Fruit fly (Drosophila melanogaster): Measurements from ENCODE around the gene CG7276.

The CG7276 gene

dm6 chr3L:15533402-15534129, 35.6 kb downstream of the CG7276 start (continued):
- TF ChIP-seq pdm3 (GFP tag; optimal IDR thresholded peaks at IDR 0.05) (peak; percentile 78), spab (GFP tag; optimal IDR thresholded peaks at IDR 0.05) (peak; percentile 55), Sox102F (GFP tag; optimal IDR thresholded peaks at IDR 0.05) (peak; percentile 80), CG10631 (GFP tag; optimal IDR thresholded peaks at IDR 0.05) (peak; percentile 79), CG6276 (GFP tag; optimal IDR thresholded peaks at IDR 0.05) (peak; percentile 59), Eip93F (GFP tag; optimal IDR thresholded peaks at IDR 0.05) (no peak), CG8632 (GFP tag; optimal IDR thresholded peaks at IDR 0.05) (peak; percentile 31), eg (GFP tag; IDR thresholded peaks at IDR 0.05) (peak; percentile 39; the same call in 2 of the 3 replicates), achi (GFP tag; optimal IDR thresholded peaks at IDR 0.05) (peak; percentile 71), Hr4 (GFP tag; optimal IDR thresholded peaks at IDR 0.05) (peak; percentile 72), dsx (GFP tag; optimal IDR thresholded peaks at IDR 0.05; ENCODE audit: poor library complexity, severe bottlenecking) (peak; percentile 54), lz (GFP tag; optimal IDR thresholded peaks at IDR 0.05) (peak; percentile 76), CG16779 (tag; optimal IDR thresholded peaks at IDR 0.05) (peak; percentile 47), Blimp-1 (GFP tag; optimal IDR thresholded peaks at IDR 0.05) (peak; percentile 52), CG9139 (GFP tag; optimal IDR thresholded peaks at IDR 0.05) (peak; percentile 53), Eip78C (GFP tag) (peak; percentile 94), CG6854 (GFP tag; optimal IDR thresholded peaks at IDR 0.05) (peak; percentile 16), Lpt (GFP tag; optimal IDR thresholded peaks at IDR 0.05) (peak; percentile 64), CG6163 (GFP tag; IDR thresholded peaks at IDR 0.05) (peak; percentile 58), fd59A (GFP tag; optimal IDR thresholded peaks at IDR 0.05) (peak; percentile 72), acj6 (GFP tag; optimal IDR thresholded peaks at IDR 0.05) (peak; percentile 64), CG3919 (GFP tag; optimal IDR thresholded peaks at IDR 0.05) (peak; percentile 68), CG6808 (GFP tag; optimal IDR thresholded peaks at IDR 0.05) (peak; percentile 70), esn (GFP tag; optimal IDR thresholded peaks at IDR 0.05) (peak; percentile 87), CG7368 (GFP tag; optimal IDR thresholded peaks at IDR 0.05) (peak; percentile 73), Sox14 (GFP tag; optimal IDR thresholded peaks at IDR 0.05) (peak; percentile 88)

DNA sequence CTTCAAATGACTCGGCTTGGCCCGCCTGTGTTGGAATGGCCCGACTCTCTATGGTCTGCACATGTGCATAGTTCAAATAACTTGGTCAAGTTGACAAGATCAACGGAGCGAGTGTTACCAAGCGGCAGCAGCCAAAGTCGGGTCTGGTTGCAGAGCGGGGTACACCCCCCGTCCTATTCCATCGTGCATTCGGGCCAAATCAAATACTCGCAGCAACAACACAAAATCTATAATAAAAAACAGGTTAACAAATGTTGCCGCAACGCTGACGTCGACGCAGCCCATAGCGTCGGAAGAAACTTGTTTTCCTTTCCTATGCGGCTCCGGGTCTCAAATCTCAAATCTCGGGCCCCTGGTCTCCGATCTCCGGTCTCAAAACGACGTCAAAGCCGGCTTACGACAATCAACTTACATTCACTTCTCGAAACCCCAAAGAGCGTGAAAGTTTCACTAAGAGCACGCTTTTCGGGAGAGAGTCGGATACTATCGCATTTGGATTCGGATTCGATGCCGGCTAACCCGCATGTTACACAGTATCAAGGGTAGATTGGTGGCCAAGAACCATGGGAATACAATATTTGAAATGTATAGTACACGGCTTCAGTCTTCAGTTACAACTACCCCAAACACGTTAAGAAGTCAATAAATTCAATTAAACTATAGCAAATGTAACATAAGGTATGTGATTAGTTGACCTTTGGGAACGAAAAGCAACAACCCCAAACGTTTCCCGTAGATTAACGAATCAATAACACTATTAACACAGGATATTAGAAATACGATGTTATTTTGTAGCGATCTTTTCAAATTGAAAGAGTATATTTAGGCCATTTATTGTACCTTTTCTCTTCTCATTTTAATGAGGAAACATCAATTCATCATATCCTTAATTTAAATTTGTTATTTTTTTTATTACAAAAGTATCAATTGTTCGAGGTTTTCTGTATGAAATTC, 36.5 kb downstream of the CG7276 start:
- TF ChIP-seq cyc (GFP tag; optimal IDR thresholded peaks at IDR 0.05), result peak; percentile 77
- peak; percentile 8; the same call in 1 of the 3 replicates for TF ChIP-seq CG6163 (GFP tag; IDR thresholded peaks at IDR 0.05)
- peak; percentile 79 for TF ChIP-seq Hr4 (GFP tag; optimal IDR thresholded peaks at IDR 0.05)
- peak; percentile 79 for TF ChIP-seq CG31627 (GFP tag; optimal IDR thresholded peaks at IDR 0.05)
- TF ChIP-seq svp (GFP tag), result peak; percentile 93
- TF ChIP-seq Sox102F (GFP tag; optimal IDR thresholded peaks at IDR 0.05), result peak; percentile 69
- peak; percentile 51 for TF ChIP-seq CG9139 (GFP tag; optimal IDR thresholded peaks at IDR 0.05)
- peak; percentile 76 for TF ChIP-seq Eip75B (GFP tag; optimal IDR thresholded peaks at IDR 0.05)
- TF ChIP-seq CG15336 (GFP tag; IDR thresholded peaks at IDR 0.05), result peak; percentile 28; the same call in 1 of the 2 replicates
- peak; percentile 75 for TF ChIP-seq Met (GFP tag; optimal IDR thresholded peaks at IDR 0.05)
- TF ChIP-seq CG6854 (GFP tag; optimal IDR thresholded peaks at IDR 0.05), result no peak
- TF ChIP-seq CG16779 (tag; optimal IDR thresholded peaks at IDR 0.05), result peak; percentile 68
- peak; percentile 76 for TF ChIP-seq CG34406 (GFP tag; optimal IDR thresholded peaks at IDR 0.05)
- peak; percentile 37; the same call in 1 of the 2 replicates for TF ChIP-seq CG11294 (GFP tag; IDR thresholded peaks at IDR 0.05)
- peak; percentile 77 for TF ChIP-seq CG8632 (GFP tag; optimal IDR thresholded peaks at IDR 0.05)
- TF ChIP-seq CG8319 (GFP tag; optimal IDR thresholded peaks at IDR 0.05), result peak; percentile 44
- peak; percentile 24 for TF ChIP-seq vri (GFP tag; optimal IDR thresholded peaks at IDR 0.05)
- TF ChIP-seq CG3919 (GFP tag; optimal IDR thresholded peaks at IDR 0.05), result peak; percentile 67
- TF ChIP-seq CG11902 (GFP tag; optimal IDR thresholded peaks at IDR 0.05), result peak; percentile 32
- peak; percentile 78 for TF ChIP-seq CG6808 (GFP tag; optimal IDR thresholded peaks at IDR 0.05)
- peak; percentile 76 for TF ChIP-seq acj6 (GFP tag; optimal IDR thresholded peaks at IDR 0.05)
- peak; percentile 81 for TF ChIP-seq Hr39 (GFP tag; optimal IDR thresholded peaks at IDR 0.05)
- peak; percentile 83 for TF ChIP-seq topi (GFP tag; optimal IDR thresholded peaks at IDR 0.05)
- TF ChIP-seq Sox15 (GFP tag; optimal IDR thresholded peaks at IDR 0.05), result peak; percentile 76
- peak; percentile 71 for TF ChIP-seq CG3032 (tag; optimal IDR thresholded peaks at IDR 0.05)
- no peak for TF ChIP-seq Eip93F (GFP tag; optimal IDR thresholded peaks at IDR 0.05)
- TF ChIP-seq Gug (GFP tag; IDR thresholded peaks at IDR 0.05), result 0 out of 2 replicates have a peak, but pooled peaks have one; percentile 18
- TF ChIP-seq fd85E (GFP tag; optimal IDR thresholded peaks at IDR 0.05), result no peak
- peak; percentile 57 to 75 for TF ChIP-seq ss (GFP tag; optimal IDR thresholded peaks at IDR 0.05)
- TF ChIP-seq achi (GFP tag; optimal IDR thresholded peaks at IDR 0.05), result peak; percentile 67
- TF ChIP-seq CG11762 (GFP tag; optimal IDR thresholded peaks at IDR 0.05; ENCODE audit: insufficient read depth), result peak; percentile 58
